Worm (Caenorhabditis elegans) whole organism, L2 larva: ENCODE results near the gene dpf-6.

Source experiments
- C34F6.9 ChIP-seq: fragments of 150-350 bp; optimal IDR thresholded peaks from 2 replicates; lab custom pipeline; 2014; ENCODE audit warnings: missing biosample characterization, missing genetic modification characterization
- F13H6.1 ChIP-seq: sonication (generic microtip); optimal IDR thresholded peaks from 2 replicates; lab custom pipeline; 2016; ENCODE audit warnings: missing genetic modification characterization, missing compliant biosample characterization
- R02D3.7 ChIP-seq: fragments of 150-350 bp; optimal IDR thresholded peaks from 2 replicates; lab custom pipeline; 2014; ENCODE audit warnings: missing biosample characterization, missing genetic modification characterization
- Y55F3AM.14 ChIP-seq: fragments of 200-800 bp; sonication (Bioruptor generic); optimal IDR thresholded peaks from 2 replicates; lab custom pipeline; 2018; ENCODE audit warnings: mild to moderate bottlenecking, missing genetic modification characterization, missing compliant biosample characterization
- ZK546.5 ChIP-seq: sonication (generic microtip); optimal IDR thresholded peaks from 2 replicates; lab custom pipeline; 2017; ENCODE audit warnings: missing biosample characterization, missing genetic modification characterization
- alr-1 ChIP-seq: fragments of 150-350 bp; optimal IDR thresholded peaks from 2 replicates; lab custom pipeline; 2014; ENCODE audit warnings: missing biosample characterization, missing genetic modification characterization
- aly-2 ChIP-seq: fragments of 150-350 bp; optimal IDR thresholded peaks from 2 replicates; lab custom pipeline; 2014; ENCODE audit warnings: missing biosample characterization, missing genetic modification characterization
- ama-1 ChIP-seq: fragments of 150-350 bp; optimal IDR thresholded peaks from 2 replicates; lab custom pipeline; 2018; ENCODE audit warnings: inconsistent platforms
- blmp-1 ChIP-seq: sonication (generic microtip); optimal IDR thresholded peaks from 2 replicates; lab custom pipeline; 2017; ENCODE audit warnings: missing genetic modification characterization, mild to moderate bottlenecking, missing compliant biosample characterization, antibody characterized with exemption, moderate library complexity; ENCODE audit not compliant: insufficient read depth
- ceh-16 ChIP-seq: fragments of 150-350 bp; optimal IDR thresholded peaks from 2 replicates; lab custom pipeline; 2014; ENCODE audit warnings: missing biosample characterization, missing genetic modification characterization
- ceh-82 ChIP-seq: fragments of 150-350 bp; optimal IDR thresholded peaks from 2 replicates; lab custom pipeline; 2014; ENCODE audit warnings: missing biosample characterization, missing genetic modification characterization
- crh-2 ChIP-seq: sonication (generic microtip); optimal IDR thresholded peaks from 2 replicates; lab custom pipeline; 2017; ENCODE audit warnings: missing biosample characterization, missing genetic modification characterization
- dmd-4 ChIP-seq: sonication (generic microtip); optimal IDR thresholded peaks from 2 replicates; lab custom pipeline; 2017; ENCODE audit warnings: missing biosample characterization, missing genetic modification characterization
- elt-1 ChIP-seq: fragments of 150-350 bp; optimal IDR thresholded peaks from 2 replicates; lab custom pipeline; 2014; ENCODE audit warnings: missing biosample characterization, missing genetic modification characterization
- fos-1 ChIP-seq: fragments of 150-350 bp; optimal IDR thresholded peaks from 2 replicates; lab custom pipeline; 2014; ENCODE audit warnings: missing biosample characterization, missing genetic modification characterization
- gmeb-1 ChIP-seq: fragments of 150-350 bp; optimal IDR thresholded peaks from 2 replicates; lab custom pipeline; 2014; ENCODE audit warnings: missing biosample characterization, missing genetic modification characterization
- lin-11 ChIP-seq: fragments of 150-350 bp; sonication (generic microtip); optimal IDR thresholded peaks from 2 replicates; lab custom pipeline; 2014; ENCODE audit warnings: missing biosample characterization, missing genetic modification characterization, inconsistent platforms, mixed read lengths
- lin-39 ChIP-seq: fragments of 150-350 bp; optimal IDR thresholded peaks from 2 replicates; lab custom pipeline; 2014; ENCODE audit warnings: missing biosample characterization, missing genetic modification reagents, missing genetic modification characterization
- lsy-2 ChIP-seq, 2 experiments: fragments of 150-350 bp in 1 of 2; sonication (generic microtip) in 1 of 2; optimal IDR thresholded peaks; 2 replicates each; lab custom pipeline; 2014 to 2017; ENCODE audit warnings: missing biosample characterization in 2 of 2, missing genetic modification characterization in 2 of 2
- mbf-1 ChIP-seq: sonication (generic microtip); optimal IDR thresholded peaks from 2 replicates; lab custom pipeline; 2017; ENCODE audit warnings: missing biosample characterization, missing genetic modification characterization
- mdl-1 ChIP-seq, 2 experiments: fragments of 150-350 bp in 1 of 2; sonication (generic microtip) in 1 of 2; optimal IDR thresholded peaks; 2 replicates each; lab custom pipeline; 2017; ENCODE audit warnings: missing biosample characterization in 2 of 2, missing genetic modification characterization in 2 of 2
- nhr-10 ChIP-seq: sonication (generic microtip); optimal IDR thresholded peaks from 2 replicates; lab custom pipeline; 2017; ENCODE audit warnings: missing biosample characterization, missing genetic modification characterization
- nhr-11 ChIP-seq: fragments of 150-350 bp; optimal IDR thresholded peaks from 2 replicates; lab custom pipeline; 2014; ENCODE audit warnings: missing biosample characterization, missing genetic modification characterization
- nhr-12 ChIP-seq: fragments of 150-350 bp; optimal IDR thresholded peaks from 2 replicates; lab custom pipeline; 2014; ENCODE audit warnings: missing biosample characterization, missing genetic modification characterization
- nhr-129 ChIP-seq: fragments of 150-350 bp; optimal IDR thresholded peaks from 2 replicates; lab custom pipeline; 2014; ENCODE audit warnings: missing biosample characterization, missing genetic modification characterization
- nhr-21 ChIP-seq: fragments of 150-350 bp; optimal IDR thresholded peaks from 2 replicates; lab custom pipeline; 2014; ENCODE audit warnings: missing biosample characterization, missing genetic modification characterization
- nhr-23 ChIP-seq: fragments of 150-350 bp; optimal IDR thresholded peaks from 2 replicates; lab custom pipeline; 2014; ENCODE audit warnings: missing biosample characterization, missing genetic modification reagents, missing genetic modification characterization
- nhr-237 ChIP-seq: fragments of 150-350 bp; optimal IDR thresholded peaks from 2 replicates; lab custom pipeline; 2014; ENCODE audit warnings: missing biosample characterization, missing genetic modification characterization
- nhr-25 ChIP-seq: fragments of 150-350 bp; sonication (generic microtip); optimal IDR thresholded peaks from 3 replicates; lab custom pipeline; 2014; ENCODE audit warnings: missing biosample characterization, missing genetic modification characterization
- nhr-77 ChIP-seq: fragments of 150-350 bp; optimal IDR thresholded peaks from 2 replicates; lab custom pipeline; 2014; ENCODE audit warnings: missing biosample characterization, missing genetic modification characterization
- peb-1 ChIP-seq: fragments of 150-350 bp; optimal IDR thresholded peaks from 2 replicates; lab custom pipeline; 2014; ENCODE audit warnings: missing biosample characterization, missing genetic modification characterization
- sem-4 ChIP-seq: fragments of 150-350 bp; optimal IDR thresholded peaks from 2 replicates; lab custom pipeline; 2014; ENCODE audit warnings: missing biosample characterization, missing genetic modification reagents, missing genetic modification characterization
- skn-1 ChIP-seq: sonication (generic microtip); optimal IDR thresholded peaks from 2 replicates; lab custom pipeline; 2017; ENCODE audit warnings: missing biosample characterization, missing genetic modification characterization
- sma-9 ChIP-seq, 2 experiments: fragments of 150-350 bp in 1 of 2; sonication (generic microtip) in 1 of 2; optimal IDR thresholded peaks; 2 replicates each; lab custom pipeline; 2014 to 2016; ENCODE audit warnings: missing genetic modification characterization in 2 of 2, mild to moderate bottlenecking in 1 of 2, missing biosample characterization in 1 of 2, missing compliant biosample characterization in 1 of 2, missing genetic modification reagents in 1 of 2, moderate library complexity in 1 of 2
- snpc-4 ChIP-seq: fragments of 150-350 bp; optimal IDR thresholded peaks from 2 replicates; lab custom pipeline; 2014; ENCODE audit warnings: missing biosample characterization, missing genetic modification characterization
- unc-39 ChIP-seq: fragments of 150-350 bp; optimal IDR thresholded peaks from 2 replicates; lab custom pipeline; 2014; ENCODE audit warnings: missing biosample characterization, missing genetic modification characterization
- unc-62 ChIP-seq: fragments of 150-350 bp; optimal IDR thresholded peaks from 2 replicates; lab custom pipeline; 2014; ENCODE audit warnings: missing biosample characterization, missing genetic modification reagents, missing genetic modification characterization
- ztf-1 ChIP-seq: fragments of 200-800 bp; sonication (Bioruptor generic); conservative IDR thresholded peaks from 2 replicates; pipeline ENCODE4 v1.3.6; 2022; ENCODE audit warnings: missing genetic modification characterization, missing compliant biosample characterization
- ztf-11 ChIP-seq: sonication (generic microtip); optimal IDR thresholded peaks from 2 replicates; lab custom pipeline; 2017; ENCODE audit warnings: missing biosample characterization, missing genetic modification characterization
- ztf-4 ChIP-seq: fragments of 150-350 bp; optimal IDR thresholded peaks from 2 replicates; lab custom pipeline; 2014; ENCODE audit warnings: missing biosample characterization, missing genetic modification characterization

The dpf-6 gene

DNA sequence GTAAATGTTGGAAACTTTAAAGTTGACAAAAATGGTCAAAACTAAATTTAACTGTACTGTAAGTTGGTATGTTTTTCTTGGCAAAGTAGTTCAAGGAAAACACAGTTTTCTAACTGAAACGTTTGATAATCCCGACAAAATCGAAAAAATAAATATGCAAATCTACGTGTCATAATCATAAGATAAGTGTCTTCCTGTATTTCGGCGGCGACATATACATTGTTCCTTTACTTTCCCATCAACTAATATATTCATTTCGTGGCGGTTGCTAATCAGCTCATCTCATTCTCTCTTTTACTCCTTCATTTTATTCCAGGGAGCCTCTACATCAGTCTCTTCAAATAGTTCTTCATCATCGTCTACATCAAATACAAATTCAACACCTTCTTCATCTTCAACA, 29.8 kb downstream of the dpf-6 start:
- TF ChIP-seq ztf-1: no peak
- no peak for TF ChIP-seq peb-1 (tag; lab: Kevin White, UChicago)
- no peak for TF ChIP-seq aly-2
- TF ChIP-seq ZK546.5 (tag; lab: Kevin White, UChicago): no peak
- TF ChIP-seq nhr-25 (tag; lab: Kevin White, UChicago): no peak
- no peak for TF ChIP-seq Y55F3AM.14 (GFP tag; lab: Kevin White, UChicago)
- TF ChIP-seq nhr-10: no peak
- TF ChIP-seq lin-39 (tag; lab: Kevin White, UChicago): no peak
- TF ChIP-seq sma-9 (GFP tag; optimal IDR thresholded peaks at IDR 0.05; lab: Kevin White, UChicago): no peak
- no peak for TF ChIP-seq sma-9 (tag; optimal IDR thresholded peaks at IDR 0.05; lab: Kevin White, UChicago)
- no peak for TF ChIP-seq R02D3.7 (tag; lab: Kevin White, UChicago)
- no peak for TF ChIP-seq skn-1 (tag; lab: Kevin White, UChicago)
- TF ChIP-seq ceh-82 (tag; lab: Kevin White, UChicago): no peak
- TF ChIP-seq fos-1 (tag; lab: Kevin White, UChicago): no peak
- no peak for TF ChIP-seq alr-1 (tag; lab: Kevin White, UChicago)
- TF ChIP-seq unc-39 (tag; lab: Kevin White, UChicago): no peak
- TF ChIP-seq mbf-1 (tag; lab: Kevin White, UChicago): no peak
- TF ChIP-seq ama-1 (lab: Kevin White, UChicago): no peak
- TF ChIP-seq mdl-1 (tag; optimal IDR thresholded peaks at IDR 0.05; lab: Kevin White, UChicago): no peak
- TF ChIP-seq ceh-16 (tag; lab: Kevin White, UChicago): no peak

ce11 chrIII:8069206-8069605, 31.2 kb downstream of the dpf-6 start:
- TF ChIP-seq R02D3.7 (tag; lab: Kevin White, UChicago): no peak
- TF ChIP-seq snpc-4 (tag; lab: Kevin White, UChicago): peak; percentile 38
- peak; percentile 6 for TF ChIP-seq nhr-129 (tag; lab: Kevin White, UChicago)

- TF ChIP-seq nhr-77 (tag; lab: Kevin White, UChicago) (no peak), ceh-82 (tag; lab: Kevin White, UChicago) (no peak), nhr-21 (no peak), alr-1 (tag; lab: Kevin White, UChicago) (no peak), nhr-12 (tag; lab: Kevin White, UChicago) (no peak), unc-62 (GFP tag; lab: Kevin White, UChicago) (no peak), ztf-11 (tag; lab: Kevin White, UChicago) (no peak), ztf-1 (no peak), dmd-4 (tag; lab: Kevin White, UChicago) (no peak), lsy-2 (tag; optimal IDR thresholded peaks at IDR 0.05; lab: Kevin White, UChicago) (no peak), gmeb-1 (tag; lab: Kevin White, UChicago) (no peak), F13H6.1 (tag; lab: Kevin White, UChicago) (no peak), ztf-4 (tag; lab: Kevin White, UChicago) (no peak), elt-1 (tag; lab: Kevin White, UChicago) (no peak), sem-4 (tag; lab: Kevin White, UChicago) (no peak), ceh-16 (tag; lab: Kevin White, UChicago) (no peak)
These were observed 39.1 kb downstream of the dpf-6 start for ce11 chrIII:8077180-8077579.

DNA sequence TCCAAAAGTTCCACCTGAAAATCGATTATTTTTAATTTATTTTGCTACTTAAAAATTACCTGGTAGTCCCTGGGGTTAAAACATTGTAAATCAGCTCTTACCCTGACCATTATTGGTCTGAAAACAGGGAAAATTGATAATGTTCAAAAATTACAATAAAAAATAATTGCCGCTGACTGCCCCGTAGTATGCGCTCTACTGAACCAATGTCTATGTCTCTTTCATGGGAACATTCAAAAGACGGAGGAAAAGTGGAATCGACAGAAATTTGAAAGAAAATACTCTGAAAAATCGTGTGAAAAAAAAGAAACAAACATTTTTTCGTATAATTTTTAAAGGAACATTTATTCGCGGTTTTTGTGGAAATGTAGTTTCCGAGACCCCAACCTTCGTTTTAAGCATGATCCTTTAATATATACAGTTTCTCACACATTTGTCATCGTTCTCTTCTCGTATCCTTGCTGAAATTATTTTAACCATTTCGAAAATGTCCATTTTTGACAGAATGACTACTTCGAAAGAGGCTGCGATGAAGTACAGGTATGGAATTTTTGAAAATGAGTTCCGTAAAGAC, 42.2 kb downstream of the dpf-6 start, which contains the start of the genes dcr-1 and apc-2:
Gene dcr-1 (minus strand): TSS at position 117 of the 574 bp plus-strand sequence.
Gene apc-2 (plus strand): TSS at position 465 of the 574 bp plus-strand sequence.
- no peak for TF ChIP-seq nhr-21
- TF ChIP-seq mbf-1 (tag; lab: Kevin White, UChicago): no peak
- no peak for TF ChIP-seq gmeb-1 (tag; lab: Kevin White, UChicago)
- no peak for TF ChIP-seq nhr-11 (tag; lab: Kevin White, UChicago)
- TF ChIP-seq C34F6.9 (tag; lab: Kevin White, UChicago): no peak
- TF ChIP-seq snpc-4 (tag; lab: Kevin White, UChicago): no peak
- no peak for TF ChIP-seq nhr-23 (tag; lab: Kevin White, UChicago)
- TF ChIP-seq Y55F3AM.14 (GFP tag; lab: Kevin White, UChicago): no peak
- no peak for TF ChIP-seq elt-1 (tag; lab: Kevin White, UChicago)
- TF ChIP-seq sem-4 (tag; lab: Kevin White, UChicago): no peak
- no peak for TF ChIP-seq lin-11 (tag; lab: Kevin White, UChicago)
- no peak for TF ChIP-seq nhr-25 (tag; lab: Kevin White, UChicago)
- no peak for TF ChIP-seq crh-2 (tag; lab: Kevin White, UChicago)
- TF ChIP-seq ceh-82 (tag; lab: Kevin White, UChicago): no peak
- TF ChIP-seq fos-1 (tag; lab: Kevin White, UChicago): no peak
- TF ChIP-seq nhr-237 (tag; lab: Kevin White, UChicago): no peak
- no peak for TF ChIP-seq nhr-129 (tag; lab: Kevin White, UChicago)
- no peak for TF ChIP-seq blmp-1 (tag; lab: Kevin White, UChicago)
